Fruit fly (Drosophila melanogaster): ENCODE data around the gene CG31522.

DNA sequence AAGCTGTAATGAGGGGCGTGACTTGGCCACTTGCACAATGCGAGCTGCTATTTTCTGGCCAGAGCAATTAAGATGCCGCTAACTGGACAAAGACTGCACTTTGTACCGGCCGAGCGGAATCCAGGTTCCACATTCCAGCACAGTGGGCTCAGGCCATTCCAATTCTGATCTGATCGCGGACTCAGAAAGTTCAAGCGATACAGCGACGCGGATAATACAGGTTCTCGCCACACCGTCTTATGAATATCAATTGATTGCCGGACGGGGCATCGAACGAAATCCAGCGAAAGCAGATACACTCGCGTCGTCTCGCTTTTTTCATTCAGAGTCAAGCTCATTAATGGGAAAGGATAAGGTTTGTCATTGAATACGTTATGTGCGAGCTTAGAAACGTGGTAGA, 6.2 kb upstream of the CG31522 start:
- TF ChIP-seq Dll (optimal IDR thresholded peaks at IDR 0.05) (no peak), pan (optimal IDR thresholded peaks at IDR 0.05) (no peak), psq (optimal IDR thresholded peaks at IDR 0.05) (no peak), CG8478 (optimal IDR thresholded peaks at IDR 0.05) (no peak), EcR (GFP tag; optimal IDR thresholded peaks at IDR 0.05) (no peak)
